Fruit fly (Drosophila melanogaster) whole organism, pupa: ENCODE measurements around the gene CG16710.

Experiments
- CG10348 ChIP-seq: fragments of 200-800 bp; sonication (Bioruptor generic); IDR thresholded peaks from 2 replicates; pipeline ENCODE4 v1.3.6; 2022; ENCODE audit warnings: missing biosample characterization, missing genetic modification characterization
- CG12605 ChIP-seq: fragments of 200-800 bp; sonication (Bioruptor generic); IDR thresholded peaks from 2 replicates; pipeline ENCODE4 v1.3.6; 2022; ENCODE audit warnings: missing biosample characterization, missing genetic modification characterization
- CG13204 ChIP-seq: fragments of 200-800 bp; sonication (Bioruptor generic); optimal IDR thresholded peaks from 2 replicates; lab custom pipeline; 2018; ENCODE audit warnings: missing biosample characterization, mild to moderate bottlenecking, missing genetic modification characterization, moderate library complexity
- CG14655 ChIP-seq: fragments of 200-800 bp; sonication (Bioruptor generic); optimal IDR thresholded peaks from 3 replicates; lab custom pipeline; 2017; ENCODE audit warnings: mild to moderate bottlenecking, missing biosample characterization, missing genetic modification reagents, missing genetic modification characterization
- CG15710 ChIP-seq: fragments of 200-800 bp; sonication (Bioruptor generic); optimal IDR thresholded peaks from 2 replicates; lab custom pipeline; 2018; ENCODE audit warnings: missing biosample characterization, mild to moderate bottlenecking, missing genetic modification characterization, moderate library complexity
- CG17806 ChIP-seq: fragments of 200-800 bp; sonication (Bioruptor generic); optimal IDR thresholded peaks from 2 replicates; lab custom pipeline; 2018; ENCODE audit warnings: missing biosample characterization, mild to moderate bottlenecking, missing genetic modification characterization, moderate library complexity
- CG32121 ChIP-seq: fragments of 200-800 bp; sonication (Bioruptor generic); IDR thresholded peaks from 2 replicates; pipeline ENCODE4 v1.3.6; 2022; ENCODE audit warnings: missing biosample characterization, missing genetic modification characterization
- CG34367 ChIP-seq: fragments of 200-800 bp; sonication (Bioruptor generic); optimal IDR thresholded peaks from 2 replicates; lab custom pipeline; 2018; ENCODE audit warnings: missing biosample characterization, mild to moderate bottlenecking, missing genetic modification characterization
- CG4496 ChIP-seq: fragments of 200-800 bp; sonication (Bioruptor generic); IDR thresholded peaks from 3 replicates; pipeline ENCODE4 v1.3.6; 2022; ENCODE audit warnings: missing biosample characterization, missing genetic modification characterization
- CG8159 ChIP-seq: fragments of 200-800 bp; sonication (Bioruptor generic); optimal IDR thresholded peaks from 3 replicates; lab custom pipeline; 2018; ENCODE audit warnings: missing biosample characterization, mild to moderate bottlenecking, missing genetic modification characterization, moderate library complexity
- CG8301 ChIP-seq: fragments of 200-800 bp; sonication (Bioruptor generic); optimal IDR thresholded peaks from 2 replicates; lab custom pipeline; 2018; ENCODE audit warnings: missing biosample characterization, mild to moderate bottlenecking, missing genetic modification characterization
- CG9948 ChIP-seq: fragments of 200-800 bp; sonication (Bioruptor generic); optimal IDR thresholded peaks from 2 replicates; lab custom pipeline; 2018; ENCODE audit warnings: missing biosample characterization, mild to moderate bottlenecking, missing genetic modification characterization, moderate library complexity
- D1 ChIP-seq: fragments of 200-800 bp; sonication (Bioruptor generic); optimal IDR thresholded peaks from 2 replicates; lab custom pipeline; 2018; ENCODE audit warnings: missing biosample characterization, mild to moderate bottlenecking, missing genetic modification characterization, moderate library complexity
- EcR ChIP-seq: fragments of 200-800 bp; sonication (Bioruptor generic); optimal IDR thresholded peaks from 3 replicates; lab custom pipeline; 2019; ENCODE audit warnings: missing biosample characterization, missing genetic modification characterization, mild to moderate bottlenecking, moderate library complexity, missing genetic modification reagents
- Ets98B ChIP-seq: fragments of 200-800 bp; sonication (Bioruptor generic); IDR thresholded peaks from 2 replicates; pipeline ENCODE4 v1.3.6; 2022; ENCODE audit warnings: missing biosample characterization, missing genetic modification characterization
- Pif1A ChIP-seq: fragments of 200-800 bp; sonication (Bioruptor generic); optimal IDR thresholded peaks from 3 replicates; lab custom pipeline; 2016; ENCODE audit warnings: missing biosample characterization, missing genetic modification characterization
- Pif1B ChIP-seq: fragments of 200-800 bp; sonication (Bioruptor generic); optimal IDR thresholded peaks from 3 replicates; lab custom pipeline; 2016; ENCODE audit warnings: missing biosample characterization, missing genetic modification characterization
- Snoo ChIP-seq: fragments of 200-800 bp; sonication (Bioruptor generic); optimal IDR thresholded peaks from 3 replicates; lab custom pipeline; 2017; ENCODE audit warnings: missing biosample characterization, mild to moderate bottlenecking, missing genetic modification characterization, inconsistent platforms
- fd96Ca ChIP-seq: fragments of 200-800 bp; sonication (Bioruptor generic); IDR thresholded peaks from 3 replicates; pipeline ENCODE4 v1.3.6; 2022; ENCODE audit warnings: missing biosample characterization, missing genetic modification characterization
- gl ChIP-seq: fragments of 200-800 bp; sonication (Bioruptor generic); optimal IDR thresholded peaks from 2 replicates; lab custom pipeline; 2018; ENCODE audit warnings: missing biosample characterization, mild to moderate bottlenecking, missing genetic modification characterization
- rn ChIP-seq: fragments of 200-800 bp; sonication (Bioruptor generic); IDR thresholded peaks from 2 replicates; pipeline ENCODE4 v1.3.6; 2022; ENCODE audit warnings: missing biosample characterization, missing genetic modification characterization

CG16710 gene

DNA sequence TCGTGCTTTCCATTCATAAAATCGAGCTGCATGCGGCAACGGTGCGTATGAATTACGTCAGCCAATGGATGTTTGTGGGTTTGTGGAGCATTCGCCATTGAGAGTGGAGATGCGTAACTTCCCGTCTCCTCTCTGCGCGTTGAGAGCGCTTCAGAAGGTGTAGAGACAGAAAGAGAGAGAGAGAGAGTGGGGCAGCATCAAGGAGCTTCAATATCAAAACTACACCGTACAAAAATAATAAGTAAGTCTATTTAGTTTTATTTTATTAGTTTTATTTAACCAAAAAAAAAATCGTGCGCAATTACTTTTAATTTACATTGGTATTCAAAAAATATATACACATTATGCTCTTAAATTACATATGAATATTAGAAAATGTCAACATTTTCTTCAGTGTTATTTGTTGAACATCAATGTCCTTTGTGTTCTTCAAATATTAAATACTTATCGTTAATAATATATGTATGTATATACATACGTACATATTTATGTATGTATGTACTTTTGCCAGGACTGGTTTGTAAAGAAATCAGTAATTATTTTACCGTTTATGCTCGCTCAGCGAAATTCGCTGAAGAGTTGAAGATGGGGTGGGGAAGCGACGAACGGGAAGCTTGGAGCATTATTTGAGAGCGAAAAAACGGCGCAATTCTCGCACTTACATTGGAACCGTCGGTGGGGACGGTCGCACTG, 40.5 kb downstream of the CG16710 start, which contains the start of gene CG10365:
Gene CG10365, plus strand, starts transcription at position 652 of the 693 bp plus-strand sequence.
- TF ChIP-seq CG34367 (tag; lab: Kevin White, UChicago) (peak; percentile 86), rn (GFP tag; lab: Robert Waterston, UW) (peak; percentile 86), Ets98B (GFP tag; lab: Robert Waterston, UW) (peak; percentile 78), gl (tag; lab: Kevin White, UChicago) (peak; percentile 45), CG9948 (tag; lab: Kevin White, UChicago) (peak; percentile 96), CG8301 (tag; lab: Kevin White, UChicago) (peak; percentile 94), CG14655 (GFP tag; lab: Kevin White, UChicago) (peak; percentile 89), CG15710 (tag; lab: Kevin White, UChicago) (peak; percentile 93), CG17806 (tag; lab: Kevin White, UChicago) (peak; percentile 94), D1 (tag; lab: Kevin White, UChicago) (peak; percentile 96), fd96Ca (GFP tag; lab: Robert Waterston, UW) (no peak), Snoo (tag; lab: Kevin White, UChicago) (peak; percentile 87), Pif1A (GFP tag; lab: Kevin White, UChicago) (peak; percentile 70), CG4496 (GFP tag; lab: Robert Waterston, UW) (peak; percentile 90), EcR (GFP tag; lab: Kevin White, UChicago) (peak; percentile 41), CG13204 (GFP tag; lab: Kevin White, UChicago) (peak; percentile 55), CG12605 (peak; percentile 93), CG10348 (GFP tag; lab: Robert Waterston, UW) (no peak; the same call in 1 of the 2 replicates), Pif1B (GFP tag; lab: Kevin White, UChicago) (peak; percentile 56), CG32121 (GFP tag; lab: Robert Waterston, UW) (peak; percentile 88), CG8159 (peak; percentile 97)

DNA sequence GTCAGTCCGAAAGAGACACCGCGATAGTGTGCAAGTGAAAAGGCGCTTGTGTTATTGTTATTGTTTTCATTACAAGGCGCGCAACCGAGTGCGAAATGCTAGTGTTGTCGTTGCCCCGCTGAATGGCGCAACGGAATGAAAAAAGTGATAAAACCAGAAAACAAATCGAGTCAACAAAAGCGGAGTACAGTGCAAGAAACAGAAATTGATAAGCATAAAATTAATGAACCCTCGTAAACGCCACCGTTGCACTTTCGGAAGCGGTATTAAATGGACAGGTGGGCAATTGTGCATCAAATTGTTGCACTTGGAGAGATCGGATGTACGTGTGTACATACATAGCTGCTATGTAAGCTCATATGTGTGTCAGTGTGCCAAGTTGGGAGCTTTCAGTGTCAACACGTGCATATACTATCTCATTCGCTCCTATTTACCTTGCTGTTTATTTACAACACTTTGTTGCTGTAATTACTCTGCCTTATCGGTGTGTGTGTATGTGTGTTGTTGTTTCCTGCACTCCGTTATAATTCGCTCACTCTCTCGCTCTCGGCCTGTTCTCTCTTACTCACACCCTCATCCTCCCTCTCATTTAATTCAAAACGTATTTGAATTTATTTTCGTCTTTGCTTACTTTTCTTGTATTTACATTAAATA, 41.2 kb downstream of the CG16710 start:
- TF ChIP-seq CG8159 (peak; percentile 42), Snoo (tag; lab: Kevin White, UChicago) (no peak), Pif1B (GFP tag; lab: Kevin White, UChicago) (peak; percentile 29), CG10348 (GFP tag; lab: Robert Waterston, UW) (no peak), CG32121 (GFP tag; lab: Robert Waterston, UW) (peak; percentile 68), CG9948 (tag; lab: Kevin White, UChicago) (no peak), CG14655 (GFP tag; lab: Kevin White, UChicago) (peak; percentile 40), rn (GFP tag; lab: Robert Waterston, UW) (no peak), Ets98B (GFP tag; lab: Robert Waterston, UW) (peak; percentile 60), CG15710 (tag; lab: Kevin White, UChicago) (peak; percentile 23), CG17806 (tag; lab: Kevin White, UChicago) (peak; percentile 36), fd96Ca (GFP tag; lab: Robert Waterston, UW) (peak; percentile 56), CG4496 (GFP tag; lab: Robert Waterston, UW) (peak; percentile 55; the same call in 1 of the 3 replicates), D1 (tag; lab: Kevin White, UChicago) (no peak), Pif1A (GFP tag; lab: Kevin White, UChicago) (no peak), CG8301 (tag; lab: Kevin White, UChicago) (peak; percentile 40), CG34367 (tag; lab: Kevin White, UChicago) (peak; percentile 41), EcR (GFP tag; lab: Kevin White, UChicago) (peak; percentile 73), CG13204 (GFP tag; lab: Kevin White, UChicago) (no peak), gl (tag; lab: Kevin White, UChicago) (peak; percentile 79), CG12605 (no peak; the same call in 1 of the 2 replicates)

DNA sequence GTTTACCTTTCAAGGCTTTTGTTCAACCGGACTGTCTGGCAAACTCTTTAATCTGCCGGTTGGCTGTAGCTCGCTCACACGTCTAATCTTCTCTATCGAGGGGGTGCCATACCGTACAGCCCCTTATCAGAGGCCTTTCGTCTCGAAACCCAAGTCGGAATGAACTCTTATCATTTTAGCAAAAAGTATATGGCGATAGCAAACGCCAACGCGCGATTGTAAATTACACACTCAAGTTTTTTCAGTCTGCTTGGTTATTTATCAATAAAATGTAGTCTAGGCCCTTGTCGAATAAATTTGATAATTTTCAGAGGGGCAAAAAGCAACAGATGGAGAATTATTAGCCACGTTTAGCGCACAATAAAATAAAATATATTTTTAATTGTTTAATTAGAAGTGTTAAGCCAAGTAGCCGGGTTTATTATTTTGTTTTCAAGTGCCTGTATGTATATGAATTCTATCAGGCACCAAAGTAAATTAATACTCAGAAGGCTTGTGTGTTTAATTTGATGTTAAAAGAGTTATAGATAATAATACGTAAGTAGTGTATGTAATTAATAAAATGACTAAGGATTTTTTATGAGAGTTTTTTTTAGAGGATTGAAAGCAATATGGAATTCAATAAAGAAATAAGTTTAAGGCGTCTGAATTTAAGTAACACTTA, 42.7 kb downstream of the CG16710 start:
- TF ChIP-seq EcR (GFP tag; lab: Kevin White, UChicago) (peak; percentile 61), Pif1A (GFP tag; lab: Kevin White, UChicago) (no peak), CG12605 (no peak)

DNA sequence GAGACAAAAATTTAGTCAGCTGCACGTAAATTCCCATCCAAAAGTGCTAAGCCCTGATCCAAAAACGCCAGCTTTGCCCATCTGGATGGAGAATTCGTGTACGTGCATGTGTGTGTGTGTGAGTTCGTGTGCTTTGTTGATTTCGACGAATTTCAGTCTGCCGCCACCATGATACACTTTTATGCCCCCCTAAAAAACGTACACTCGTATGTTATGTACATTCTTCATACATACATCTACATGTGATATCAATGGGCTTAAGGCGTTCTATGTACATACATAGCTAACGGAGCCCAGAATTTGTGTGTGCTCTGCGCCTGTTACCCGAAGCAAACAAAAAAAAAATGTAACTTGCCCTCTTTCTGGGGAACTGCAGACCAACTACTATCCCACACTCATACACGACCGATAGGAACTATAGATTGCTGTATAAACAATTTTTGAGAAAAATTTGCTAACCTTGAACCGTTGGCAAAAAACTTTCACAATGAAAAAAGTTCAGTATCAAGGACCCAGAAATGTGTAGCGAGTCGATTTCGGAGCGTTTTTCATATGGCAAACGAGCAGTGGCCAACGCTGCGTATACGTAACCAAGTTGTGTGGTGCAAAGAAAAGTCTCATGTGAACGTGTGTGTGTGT, 43.5 kb downstream of the CG16710 start:
- TF ChIP-seq CG13204 (GFP tag; lab: Kevin White, UChicago) (no peak), CG14655 (GFP tag; lab: Kevin White, UChicago) (no peak), CG15710 (tag; lab: Kevin White, UChicago) (no peak), CG34367 (tag; lab: Kevin White, UChicago) (no peak), CG9948 (tag; lab: Kevin White, UChicago) (no peak), rn (GFP tag; lab: Robert Waterston, UW) (no peak), Snoo (tag; lab: Kevin White, UChicago) (no peak), CG8301 (tag; lab: Kevin White, UChicago) (no peak), CG8159 (no peak)
